Fruit fly (Drosophila melanogaster) S2 (cell line): ENCODE measurements around the gene CG42465.

Source experiments
- CG8478 ChIP-seq: fragments of >200 bp; optimal IDR thresholded peaks from 2 replicates; lab custom pipeline; 2018
- CTCF ChIP-seq, 2 experiments: fragments of >200 bp; optimal IDR thresholded peaks; 2 replicates each; lab custom pipeline; 2018

CG42465 gene

dm6 chr2L:3692466-3692865 is 7.5 kb upstream of the CG42465 start, which contains the start of gene CG16704:
TSS of gene CG16704 (minus strand) at chr2L:3692587.
- TF ChIP-seq CG8478 (lab: Kevin White, UChicago) (no peak), CTCF (optimal IDR thresholded peaks at IDR 0.05; lab: Kevin White, UChicago) (no peak)

DNA sequence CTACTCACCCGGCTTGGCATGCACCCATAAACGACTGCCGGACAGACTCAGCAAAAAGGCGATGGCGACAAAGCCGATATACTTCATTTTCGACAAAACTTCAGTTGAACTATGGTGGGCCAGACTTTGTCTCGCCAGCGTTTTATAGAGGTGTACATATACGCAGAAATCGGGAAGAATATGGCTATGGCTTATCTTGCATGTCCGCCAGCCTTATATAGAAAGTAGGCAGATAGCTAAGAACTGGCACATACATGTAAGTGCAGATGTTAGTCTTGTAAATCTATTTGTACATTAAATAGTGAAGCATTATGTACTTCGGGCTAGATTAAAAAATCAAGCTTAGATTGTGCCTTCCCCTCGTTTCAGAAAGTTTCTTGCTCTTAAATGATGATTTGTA is 6.9 kb upstream of the CG42465 start, which contains the start of gene CG3513:
Gene CG3513, minus strand, starts transcription at position 101 of the 400 bp plus-strand sequence.
- TF ChIP-seq CG8478 (lab: Kevin White, UChicago) (no peak), CTCF (optimal IDR thresholded peaks at IDR 0.05; lab: Kevin White, UChicago) (no peak)

DNA sequence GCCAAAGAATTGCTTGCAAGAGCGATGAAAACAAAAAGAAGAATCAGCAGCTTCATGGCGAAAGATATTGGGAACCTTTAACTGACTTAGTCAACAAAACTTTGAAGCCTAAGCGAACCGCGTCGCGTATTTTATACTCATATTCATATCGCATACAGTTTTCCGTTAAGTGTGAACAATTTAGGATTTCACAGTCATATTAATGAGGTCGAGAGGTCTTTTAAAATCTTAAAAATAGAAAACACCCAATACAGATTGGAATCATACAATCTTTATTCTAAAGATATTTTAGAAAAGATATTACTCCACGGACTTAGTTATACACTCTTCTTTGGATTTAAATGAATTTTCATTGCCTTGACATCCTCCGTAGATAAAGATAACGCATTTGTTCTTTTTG is 6.2 kb upstream of the CG42465 start, which contains the start of gene Acp24A4:
Gene Acp24A4, minus strand, starts transcription at position 101 of the 400 bp plus-strand sequence.
- TF ChIP-seq CG8478 (lab: Kevin White, UChicago) (no peak), CTCF (optimal IDR thresholded peaks at IDR 0.05; lab: Kevin White, UChicago) (no peak)

dm6 chr2L:3694920-3695319 is 5.1 kb upstream of the CG42465 start, which contains the start of gene CG43165:
TSS of gene CG43165 (minus strand) at chr2L:3695020.
- TF ChIP-seq CTCF (optimal IDR thresholded peaks at IDR 0.05; lab: Kevin White, UChicago) (no peak), CG8478 (lab: Kevin White, UChicago) (no peak)

- TF ChIP-seq CTCF (optimal IDR thresholded peaks at IDR 0.05; lab: Kevin White, UChicago) = no peak
- TF ChIP-seq CG8478 (lab: Kevin White, UChicago) = no peak
Observed at dm6 chr2L:3695361-3695818, 4.6 kb upstream of the CG42465 start, which contains the start of gene CG16713. TSS of gene CG16713 (minus strand) at chr2L:3695411.

DNA sequence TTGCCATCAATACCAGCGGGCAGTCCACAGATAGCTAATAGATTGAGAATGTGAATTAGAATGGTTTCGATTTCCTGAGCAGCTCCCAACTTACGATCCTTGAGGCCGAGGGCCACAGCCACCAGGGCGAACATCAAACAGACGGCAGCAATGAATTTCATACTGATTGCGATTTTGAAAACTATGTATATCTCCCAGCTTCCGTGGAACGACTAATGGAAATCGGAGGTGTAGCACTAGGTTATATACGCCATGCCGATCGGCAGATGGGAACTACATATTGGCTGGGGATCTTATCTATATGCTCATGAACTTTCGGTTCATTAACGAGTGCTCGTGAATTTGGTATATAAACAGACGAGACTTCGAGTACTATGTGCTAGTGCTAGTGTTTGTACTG is 3.6 kb upstream of the CG42465 start, which contains the start of gene IM33:
Gene IM33, minus strand, starts transcription at position 221 of the 400 bp plus-strand sequence.
- TF ChIP-seq CG8478 (lab: Kevin White, UChicago) = no peak
- no peak for TF ChIP-seq CTCF (optimal IDR thresholded peaks at IDR 0.05; lab: Kevin White, UChicago)

dm6 chr2L:3697772-3698171 is 2.2 kb upstream of the CG42465 start, which contains the start of gene CG3604:
TSS of gene CG3604 (minus strand) at chr2L:3697872.
- TF ChIP-seq CTCF (optimal IDR thresholded peaks at IDR 0.05; lab: Kevin White, UChicago) = no peak
- TF ChIP-seq CG8478 (lab: Kevin White, UChicago) = no peak

DNA sequence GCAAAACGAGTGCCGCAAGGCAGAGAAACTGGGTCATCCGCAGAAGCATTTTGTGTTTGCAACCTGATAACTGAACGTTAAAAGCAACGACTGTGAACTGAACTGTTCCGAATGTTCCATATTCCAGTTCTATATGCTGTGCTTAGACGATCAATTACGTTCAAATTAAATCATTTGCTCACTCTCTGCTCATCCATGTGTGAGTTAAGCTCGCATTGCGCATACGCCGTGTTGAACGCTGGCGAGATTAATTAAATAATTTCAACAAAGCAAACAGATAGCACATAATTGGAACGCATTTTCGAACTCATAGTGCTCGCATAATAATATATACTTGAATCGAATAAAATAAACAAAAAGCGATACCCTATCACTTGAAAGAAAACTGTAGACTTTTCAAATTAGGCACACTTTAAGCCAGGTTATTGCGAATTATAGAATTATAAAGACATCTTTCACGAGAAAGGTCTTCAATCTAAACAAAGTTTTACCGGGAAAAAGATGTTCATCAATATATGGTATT is 942 bp upstream of the CG42465 start, which contains the start of the genes CG10031 and CG42464:
Gene CG10031, minus strand, starts transcription at position 101 of the 523 bp plus-strand sequence.
Gene CG42464, plus strand, starts transcription at position 473 of the 523 bp plus-strand sequence.
- TF ChIP-seq CG8478 (lab: Kevin White, UChicago) = no peak
- no peak for TF ChIP-seq CTCF (optimal IDR thresholded peaks at IDR 0.05; lab: Kevin White, UChicago)

DNA sequence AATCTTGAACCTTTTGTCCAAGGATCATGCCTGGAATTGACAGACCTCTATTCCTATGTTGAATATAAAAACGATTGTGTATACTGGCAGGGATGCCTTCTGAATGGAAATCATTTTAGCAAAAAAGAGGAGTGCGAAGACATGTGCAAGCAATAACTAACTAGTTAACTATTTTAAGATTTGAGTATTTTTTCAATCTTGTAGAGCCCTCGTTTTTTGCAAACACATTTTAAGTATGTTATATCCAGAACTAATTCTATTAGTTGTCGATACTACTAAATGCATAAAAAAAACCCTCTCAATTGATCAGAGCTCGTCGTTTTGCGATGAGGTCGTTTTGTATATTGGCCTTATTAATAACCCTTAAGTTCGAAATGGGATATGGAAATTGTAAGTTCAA is 379 bp downstream of the CG42465 start, which contains the start of gene Sfp24C1:
Gene Sfp24C1, plus strand, starts transcription at position 301 of the 400 bp plus-strand sequence.
- no peak for TF ChIP-seq CG8478 (lab: Kevin White, UChicago)
- no peak for TF ChIP-seq CTCF (optimal IDR thresholded peaks at IDR 0.05; lab: Kevin White, UChicago)

DNA sequence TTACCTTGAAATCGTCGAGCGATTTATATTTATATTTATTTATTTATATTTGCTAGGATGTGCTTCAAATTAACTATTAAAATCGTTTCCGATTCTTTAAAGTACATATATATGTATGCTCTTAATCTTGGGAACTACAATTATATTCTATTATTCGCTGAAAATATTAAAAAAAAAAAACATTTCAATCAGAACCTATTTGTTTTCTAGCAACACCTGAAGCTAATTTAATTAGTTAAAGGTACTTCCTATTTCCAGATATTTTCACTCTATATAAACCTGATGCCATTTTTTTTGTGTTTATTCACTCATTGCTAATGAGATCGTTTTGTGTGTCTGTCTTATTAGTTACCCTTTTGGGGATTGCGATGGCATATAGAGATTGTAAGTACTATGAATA is 995 bp downstream of the CG42465 start, which contains the start of gene CG42467:
Gene CG42467, plus strand, starts transcription at position 301 of the 400 bp plus-strand sequence.
- TF ChIP-seq CG8478 (lab: Kevin White, UChicago) (no peak), CTCF (optimal IDR thresholded peaks at IDR 0.05; lab: Kevin White, UChicago) (no peak)

DNA sequence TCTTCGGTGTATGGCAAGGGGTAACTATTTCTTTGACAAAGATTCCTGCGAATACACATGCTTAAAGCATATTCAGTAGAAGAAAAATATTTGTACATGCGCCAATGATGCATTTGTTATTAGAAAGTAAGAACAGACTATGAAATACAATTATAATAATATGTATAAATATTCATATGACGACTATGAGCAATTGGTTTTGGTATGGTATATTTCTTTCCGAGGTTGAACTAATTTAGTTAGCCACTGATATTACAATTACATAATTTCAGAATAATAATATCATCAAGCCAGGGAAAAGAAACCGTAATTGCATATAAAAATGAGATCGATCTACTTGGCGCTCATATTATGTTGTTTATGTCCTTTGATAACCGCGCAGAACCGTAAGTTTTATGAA is 1.5 kb downstream of the CG42465 start, which contains the start of gene CG43145:
Gene CG43145, plus strand, starts transcription at position 301 of the 400 bp plus-strand sequence.
- TF ChIP-seq CG8478 (lab: Kevin White, UChicago) (no peak), CTCF (optimal IDR thresholded peaks at IDR 0.05; lab: Kevin White, UChicago) (no peak)

DNA sequence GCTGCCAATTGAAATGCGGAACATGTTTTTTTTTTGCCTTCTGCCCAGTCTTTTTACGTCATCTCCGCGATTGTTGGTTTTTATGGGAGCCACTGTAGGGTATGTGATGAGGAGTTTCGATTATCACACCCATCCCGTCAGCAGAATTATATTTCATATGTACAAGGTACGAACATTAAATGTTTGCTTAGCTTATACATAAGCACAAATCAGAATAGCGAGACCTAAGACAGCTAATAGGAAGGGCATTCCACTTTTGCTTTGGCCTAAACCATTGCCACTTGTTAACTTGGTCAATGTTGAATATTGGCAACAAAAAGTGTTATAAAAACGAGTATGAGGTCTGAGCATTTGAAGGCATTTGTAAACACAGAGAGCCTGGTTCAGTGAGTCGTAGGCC is 3.3 kb downstream of the CG42465 start, which contains the start of gene CG2816:
Gene CG2816, plus strand, starts transcription at position 400 of the 400 bp plus-strand sequence.
- TF ChIP-seq CTCF (optimal IDR thresholded peaks at IDR 0.05; lab: Kevin White, UChicago) (no peak), CG8478 (lab: Kevin White, UChicago) (no peak)

dm6 chr2L:3705438-3705921 is 5.5 kb downstream of the CG42465 start, which contains the start of gene CG31778:
TSS of gene CG31778 (minus strand) at chr2L:3705488.
- no peak for TF ChIP-seq CG8478 (lab: Kevin White, UChicago)
- no peak for TF ChIP-seq CTCF (optimal IDR thresholded peaks at IDR 0.05; lab: Kevin White, UChicago)

- TF ChIP-seq CTCF (optimal IDR thresholded peaks at IDR 0.05; lab: Kevin White, UChicago) = no peak
Observed at dm6 chr2L:3706963-3707362, 7.0 kb downstream of the CG42465 start, which contains the start of gene CG31777. TSS of gene CG31777 (minus strand) at chr2L:3707063.

DNA sequence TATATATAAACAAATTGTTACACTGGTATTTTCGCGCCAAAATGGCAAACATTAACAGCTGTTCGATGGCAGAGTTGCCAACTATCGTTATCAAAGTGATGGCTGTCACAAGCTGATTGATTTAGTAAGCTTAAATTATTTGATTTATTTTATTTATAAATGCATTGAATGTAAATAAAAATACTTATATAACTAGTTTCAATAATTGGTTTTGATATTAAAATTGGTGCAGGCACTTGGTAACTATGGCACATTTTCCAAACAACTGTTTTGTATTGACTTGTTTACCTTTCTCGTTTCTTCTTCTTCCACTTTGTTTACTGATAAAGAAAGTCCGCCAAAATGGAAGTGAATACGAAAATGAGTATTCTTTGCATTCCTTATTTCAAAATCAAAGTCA is 11.7 kb downstream of the CG42465 start, which contains the start of gene cutlet:
Gene cutlet, minus strand, starts transcription at position 84 of the 400 bp plus-strand sequence.
- TF ChIP-seq CG8478 (lab: Kevin White, UChicago) = no peak
